Fruit fly (Drosophila melanogaster): ENCODE measurements around the gene CG12093.

CG12093 gene

dm6 chr3L:2820930-2821505, 47.2 kb upstream of the CG12093 start (continued):
- TF ChIP-seq CG8319 (GFP tag; optimal IDR thresholded peaks at IDR 0.05): peak; percentile 24
- TF ChIP-seq eg (GFP tag; IDR thresholded peaks at IDR 0.05): peak; percentile 93
- TF ChIP-seq CG11902 (GFP tag; optimal IDR thresholded peaks at IDR 0.05): no peak
- peak; percentile 78 for TF ChIP-seq net (GFP tag; optimal IDR thresholded peaks at IDR 0.05)
- no peak for TF ChIP-seq CG4318 (GFP tag; optimal IDR thresholded peaks at IDR 0.05)
- TF ChIP-seq CG34406 (GFP tag; optimal IDR thresholded peaks at IDR 0.05): peak; percentile 64
- TF ChIP-seq Sox14 (GFP tag; optimal IDR thresholded peaks at IDR 0.05): peak; percentile 39
- peak; percentile 47 for TF ChIP-seq CG7368 (GFP tag; optimal IDR thresholded peaks at IDR 0.05)
- peak; percentile 54 for TF ChIP-seq topi (GFP tag; optimal IDR thresholded peaks at IDR 0.05)
- peak; percentile 32 for TF ChIP-seq CG10631 (GFP tag; optimal IDR thresholded peaks at IDR 0.05)
- TF ChIP-seq CG3032 (tag; optimal IDR thresholded peaks at IDR 0.05): peak; percentile 83
- peak; percentile 31 for TF ChIP-seq Hr4 (GFP tag; optimal IDR thresholded peaks at IDR 0.05)
- TF ChIP-seq Gug (GFP tag; IDR thresholded peaks at IDR 0.05): peak; percentile 38; the same call in 1 of the 2 replicates
- peak; percentile 81 for TF ChIP-seq Lpt (GFP tag; optimal IDR thresholded peaks at IDR 0.05)
- peak; percentile 51 for TF ChIP-seq Met (GFP tag; optimal IDR thresholded peaks at IDR 0.05)
- TF ChIP-seq CG8632 (GFP tag; optimal IDR thresholded peaks at IDR 0.05): peak; percentile 49
- TF ChIP-seq Eip75B (GFP tag; optimal IDR thresholded peaks at IDR 0.05): peak; percentile 53

- TF ChIP-seq esn (GFP tag; optimal IDR thresholded peaks at IDR 0.05) (peak; percentile 31), Hr39 (GFP tag; optimal IDR thresholded peaks at IDR 0.05) (no peak), acj6 (GFP tag; optimal IDR thresholded peaks at IDR 0.05) (no peak), Eip78C (GFP tag) (peak; percentile 37), CG4318 (GFP tag; optimal IDR thresholded peaks at IDR 0.05) (no peak), Sox102F (GFP tag; optimal IDR thresholded peaks at IDR 0.05) (peak; percentile 2), vri (GFP tag; optimal IDR thresholded peaks at IDR 0.05) (peak; percentile 47), svp (GFP tag) (peak; percentile 45), CG8119 (GFP tag; IDR thresholded peaks at IDR 0.05) (no peak), CG11294 (GFP tag; IDR thresholded peaks at IDR 0.05) (no peak), spab (GFP tag; optimal IDR thresholded peaks at IDR 0.05) (no peak)
Measured at dm6 chr3L:2820275-2820674, 46.5 kb upstream of the CG12093 start.

- TF ChIP-seq CG15336 (GFP tag; IDR thresholded peaks at IDR 0.05) (no peak), pdm3 (GFP tag; optimal IDR thresholded peaks at IDR 0.05) (no peak), svp (GFP tag) (peak; percentile 49), dsx (GFP tag; optimal IDR thresholded peaks at IDR 0.05; ENCODE audit: poor library complexity, severe bottlenecking) (no peak), CG6854 (GFP tag; optimal IDR thresholded peaks at IDR 0.05) (no peak)
Measured at dm6 chr3L:2819687-2820086, 45.9 kb upstream of the CG12093 start.

dm6 chr3L:2818784-2819183, 45.0 kb upstream of the CG12093 start:
- no peak for TF ChIP-seq CG6854 (GFP tag; optimal IDR thresholded peaks at IDR 0.05)
- peak; percentile 27 for TF ChIP-seq CG32006 (GFP tag; optimal IDR thresholded peaks at IDR 0.05)
- TF ChIP-seq eg (GFP tag; IDR thresholded peaks at IDR 0.05): no peak
- TF ChIP-seq esn (GFP tag; optimal IDR thresholded peaks at IDR 0.05): peak; percentile 6
- peak; percentile 93 for TF ChIP-seq dsx (GFP tag; optimal IDR thresholded peaks at IDR 0.05; ENCODE audit: poor library complexity, severe bottlenecking)

dm6 chr3L:2817872-2818271, 44.1 kb upstream of the CG12093 start:
- TF ChIP-seq esn (GFP tag; optimal IDR thresholded peaks at IDR 0.05): no peak
- no peak for TF ChIP-seq CG34406 (GFP tag; optimal IDR thresholded peaks at IDR 0.05)
- peak; percentile 60 for TF ChIP-seq dsx (GFP tag; optimal IDR thresholded peaks at IDR 0.05; ENCODE audit: poor library complexity, severe bottlenecking)
- peak; percentile 59; the same call in 1 of the 2 replicates for TF ChIP-seq CG15336 (GFP tag; IDR thresholded peaks at IDR 0.05)
- no peak for TF ChIP-seq pdm3 (GFP tag; optimal IDR thresholded peaks at IDR 0.05)
- TF ChIP-seq Hr38 (GFP tag; optimal IDR thresholded peaks at IDR 0.05): no peak
- no peak for TF ChIP-seq svp (GFP tag)
- TF ChIP-seq CG9139 (GFP tag; optimal IDR thresholded peaks at IDR 0.05): peak; percentile 34
- TF ChIP-seq Gug (GFP tag; IDR thresholded peaks at IDR 0.05): no peak
- peak; percentile 36 for TF ChIP-seq Ets96B (tag; optimal IDR thresholded peaks at IDR 0.05)
- no peak for TF ChIP-seq Sox15 (GFP tag; optimal IDR thresholded peaks at IDR 0.05)
- no peak for TF ChIP-seq achi (GFP tag; optimal IDR thresholded peaks at IDR 0.05)
- TF ChIP-seq lz (GFP tag; optimal IDR thresholded peaks at IDR 0.05): no peak
- no peak for TF ChIP-seq Met (GFP tag; optimal IDR thresholded peaks at IDR 0.05)
- no peak for TF ChIP-seq topi (GFP tag; optimal IDR thresholded peaks at IDR 0.05)
- peak; percentile 37 for TF ChIP-seq Lpt (GFP tag; optimal IDR thresholded peaks at IDR 0.05)
- TF ChIP-seq OdsH (GFP tag; optimal IDR thresholded peaks at IDR 0.05): no peak
- peak; percentile 50 for TF ChIP-seq CG1621 (tag; optimal IDR thresholded peaks at IDR 0.05)
- TF ChIP-seq Smox (GFP tag; optimal IDR thresholded peaks at IDR 0.05): no peak
- TF ChIP-seq CG10631 (GFP tag; optimal IDR thresholded peaks at IDR 0.05): no peak
- TF ChIP-seq CG16779 (tag; optimal IDR thresholded peaks at IDR 0.05): peak; percentile 49
- no peak for TF ChIP-seq CG4318 (GFP tag; optimal IDR thresholded peaks at IDR 0.05)
- no peak for TF ChIP-seq fd85E (GFP tag; optimal IDR thresholded peaks at IDR 0.05)
- peak; percentile 30 for TF ChIP-seq spab (GFP tag; optimal IDR thresholded peaks at IDR 0.05)
